Worm (Caenorhabditis elegans) whole organism, young adult: ENCODE measurements around the gene Y39A3B.1.
A peak's percentile ranks its signal among the peaks of the same experiment; 100 is the strongest.

ENCODE experiments used
- B0035.1 ChIP-seq: sonication (generic microtip); optimal IDR thresholded peaks from 2 replicates; lab custom pipeline; 2016; ENCODE audit warnings: missing genetic modification characterization, mild to moderate bottlenecking, missing compliant biosample characterization, missing genotype, missing genetic modification reagents
- B0261.1 ChIP-seq: sonication (generic microtip); optimal IDR thresholded peaks from 2 replicates; lab custom pipeline; 2016; ENCODE audit warnings: mild to moderate bottlenecking, missing genetic modification characterization, moderate library complexity, missing compliant biosample characterization
- B0336.3 ChIP-seq: fragments of 200-800 bp; sonication (Bioruptor generic); IDR thresholded peaks from 2 replicates; pipeline ENCODE4 v1.3.6; 2022; ENCODE audit warnings: missing genetic modification characterization, missing compliant biosample characterization
- F22D6.2 ChIP-seq: sonication (generic microtip); optimal IDR thresholded peaks from 2 replicates; lab custom pipeline; 2016; ENCODE audit warnings: mild to moderate bottlenecking, missing genetic modification characterization, missing compliant biosample characterization
- F33H1.4 ChIP-seq: fragments of 200-800 bp; sonication (Bioruptor generic); IDR thresholded peaks from 2 replicates; pipeline ENCODE4 v1.3.6; 2022; ENCODE audit warnings: missing genetic modification reagents, missing genetic modification characterization, missing compliant biosample characterization
- F49E8.2 ChIP-seq: sonication (generic microtip); optimal IDR thresholded peaks from 3 replicates; lab custom pipeline; 2017; ENCODE audit warnings: missing genetic modification characterization, mild to moderate bottlenecking, missing compliant biosample characterization, antibody characterized with exemption, moderate library complexity; ENCODE audit not compliant: insufficient read depth
- F52B5.7 ChIP-seq: sonication (generic microtip); optimal IDR thresholded peaks from 2 replicates; lab custom pipeline; 2016; ENCODE audit warnings: mild to moderate bottlenecking, missing genetic modification characterization, missing compliant biosample characterization
- F57C9.4 ChIP-seq: sonication (generic microtip); optimal IDR thresholded peaks from 2 replicates; lab custom pipeline; 2017; ENCODE audit warnings: mild to moderate bottlenecking, missing genetic modification characterization, missing compliant biosample characterization
- K11D2.4 ChIP-seq: fragments of 200-800 bp; sonication (Bioruptor generic); IDR thresholded peaks from 2 replicates; pipeline ENCODE4 v1.3.6; 2022; ENCODE audit warnings: missing genetic modification reagents, missing genetic modification characterization, missing compliant biosample characterization
- T26A5.8 ChIP-seq: sonication (generic microtip); optimal IDR thresholded peaks from 2 replicates; lab custom pipeline; 2016; ENCODE audit warnings: missing genetic modification characterization, missing compliant biosample characterization
- Y53F4B.3 ChIP-seq: fragments of 200-800 bp; sonication (Bioruptor generic); IDR thresholded peaks from 2 replicates; pipeline ENCODE4 v1.3.6; 2022; ENCODE audit warnings: missing genetic modification reagents, missing genetic modification characterization, missing compliant biosample characterization
- Y56A3A.18 ChIP-seq: fragments of 200-800 bp; sonication (Bioruptor generic); IDR thresholded peaks from 2 replicates; pipeline ENCODE4 v1.3.6; 2022; ENCODE audit warnings: missing genetic modification reagents, missing genetic modification characterization, missing compliant biosample characterization
- ama-1 ChIP-seq, 3 experiments: fragments of 150-350 bp in 1 of 3; sonication (generic microtip) in 2 of 3; optimal IDR thresholded peaks; 2 replicates each; lab custom pipeline; 2014 to 2018; ENCODE audit warnings: missing biosample characterization in 2 of 3, missing genetic modification characterization in 2 of 3, missing genetic modification reagents in 2 of 3
- atf-7 ChIP-seq: sonication (generic microtip); optimal IDR thresholded peaks from 2 replicates; lab custom pipeline; 2017; ENCODE audit warnings: mild to moderate bottlenecking, missing genetic modification characterization, missing compliant biosample characterization
- athp-1 ChIP-seq: sonication (generic microtip); optimal IDR thresholded peaks from 2 replicates; lab custom pipeline; 2017; ENCODE audit warnings: mild to moderate bottlenecking, missing genetic modification characterization, missing compliant biosample characterization
- attf-3 ChIP-seq: fragments of 200-800 bp; sonication (Bioruptor generic); conservative IDR thresholded peaks from 2 replicates; pipeline ENCODE4 v1.3.6; 2022; ENCODE audit warnings: missing genetic modification reagents, missing genetic modification characterization, missing compliant biosample characterization
- ccch-3 ChIP-seq: fragments of 200-800 bp; sonication (Bioruptor generic); optimal IDR thresholded peaks from 2 replicates; lab custom pipeline; 2018; ENCODE audit warnings: mild to moderate bottlenecking, missing genetic modification characterization, missing compliant biosample characterization
- cebp-1 ChIP-seq, 2 experiments: fragments of 200-800 bp in 1 of 2; sonication (Bioruptor generic) in 1 of 2; sonication (generic microtip) in 1 of 2; IDR thresholded peaks in 1 of 2; optimal IDR thresholded peaks in 1 of 2; 2 replicates each; pipeline versions ENCODE4 v1.3.6 to Lab custom; 2017 to 2022; ENCODE audit warnings: missing compliant biosample characterization in 2 of 2, missing genetic modification characterization in 2 of 2, mild to moderate bottlenecking in 1 of 2, missing genetic modification reagents in 1 of 2, moderate library complexity in 1 of 2
- ceh-100 ChIP-seq: fragments of 200-800 bp; sonication (Bioruptor generic); IDR thresholded peaks from 2 replicates; pipeline ENCODE4 v1.3.6; 2022; ENCODE audit warnings: missing genetic modification reagents, missing genetic modification characterization, missing compliant biosample characterization
- ceh-27 ChIP-seq: fragments of 200-800 bp; sonication (Bioruptor generic); optimal IDR thresholded peaks from 2 replicates; lab custom pipeline; 2018; ENCODE audit warnings: mild to moderate bottlenecking, missing genetic modification characterization, moderate library complexity, missing compliant biosample characterization
- ceh-40 ChIP-seq: fragments of 200-800 bp; sonication (Bioruptor generic); IDR thresholded peaks from 2 replicates; pipeline ENCODE4 v1.3.6; 2022; ENCODE audit warnings: missing genetic modification characterization, missing compliant biosample characterization
- dox-1 ChIP-seq: fragments of 200-800 bp; sonication (Bioruptor generic); IDR thresholded peaks from 2 replicates; pipeline ENCODE4 v1.3.6; 2022; ENCODE audit warnings: missing genetic modification reagents, missing genetic modification characterization, missing compliant biosample characterization
- egl-18 ChIP-seq: fragments of 200-800 bp; sonication (Bioruptor generic); IDR thresholded peaks from 2 replicates; pipeline ENCODE4 v1.3.6; 2022; ENCODE audit warnings: missing genetic modification reagents, missing genetic modification characterization, missing compliant biosample characterization
- let-526 ChIP-seq: fragments of 200-800 bp; sonication (Bioruptor generic); IDR thresholded peaks from 2 replicates; pipeline ENCODE4 v1.3.6; 2022; ENCODE audit warnings: missing genetic modification reagents, missing genetic modification characterization, missing compliant biosample characterization
- let-607 ChIP-seq, 2 experiments: fragments of 200-800 bp in 1 of 2; sonication (Bioruptor generic) in 1 of 2; sonication (generic microtip) in 1 of 2; optimal IDR thresholded peaks; 2 replicates each; lab custom pipeline; 2016 to 2018; ENCODE audit warnings: mild to moderate bottlenecking in 2 of 2, missing compliant biosample characterization in 2 of 2, missing genetic modification characterization in 2 of 2, moderate library complexity in 2 of 2, missing genotype in 1 of 2
- lin-26 ChIP-seq: fragments of 200-800 bp; sonication (Bioruptor generic); IDR thresholded peaks from 2 replicates; pipeline ENCODE4 v1.3.6; 2022; ENCODE audit warnings: missing genetic modification reagents, missing genetic modification characterization, missing compliant biosample characterization
- lin-40 ChIP-seq: sonication (generic microtip); optimal IDR thresholded peaks from 2 replicates; lab custom pipeline; 2016; ENCODE audit warnings: missing genetic modification characterization, mild to moderate bottlenecking, missing compliant biosample characterization, missing genotype, missing genetic modification reagents
- lir-1 ChIP-seq: fragments of 200-800 bp; sonication (Bioruptor generic); conservative IDR thresholded peaks from 2 replicates; pipeline ENCODE4 v1.3.6; 2022; ENCODE audit warnings: missing genetic modification reagents, missing genetic modification characterization, missing compliant biosample characterization
- lsl-1 ChIP-seq: fragments of 200-800 bp; sonication (Bioruptor generic); optimal IDR thresholded peaks from 2 replicates; lab custom pipeline; 2018; ENCODE audit warnings: mild to moderate bottlenecking, missing genetic modification characterization, moderate library complexity, missing compliant biosample characterization
- lsy-27 ChIP-seq: sonication (generic microtip); optimal IDR thresholded peaks from 2 replicates; lab custom pipeline; 2017; ENCODE audit warnings: missing genetic modification characterization, mild to moderate bottlenecking, missing compliant biosample characterization, antibody characterized with exemption, missing genotype, borderline replicate concordance; ENCODE audit not compliant: insufficient read depth
- madf-10 ChIP-seq: sonication (generic microtip); optimal IDR thresholded peaks from 2 replicates; lab custom pipeline; 2016; ENCODE audit warnings: mild to moderate bottlenecking, missing genetic modification characterization, missing compliant biosample characterization
- madf-8 ChIP-seq: fragments of 200-800 bp; sonication (Bioruptor generic); conservative IDR thresholded peaks from 2 replicates; pipeline ENCODE4 v1.3.6; 2022; ENCODE audit warnings: missing genetic modification reagents, missing genetic modification characterization, missing compliant biosample characterization
- mxl-1 ChIP-seq: sonication (generic microtip); optimal IDR thresholded peaks from 2 replicates; lab custom pipeline; 2016; ENCODE audit warnings: missing genetic modification characterization, missing compliant biosample characterization
- nfya-1 ChIP-seq: sonication (generic microtip); optimal IDR thresholded peaks from 2 replicates; lab custom pipeline; 2017; ENCODE audit warnings: antibody characterized with exemption, missing compliant biosample characterization, missing genetic modification characterization, borderline replicate concordance; ENCODE audit not compliant: insufficient read depth
- nhr-120 ChIP-seq: fragments of 200-800 bp; sonication (Bioruptor generic); IDR thresholded peaks from 2 replicates; pipeline ENCODE4 v1.3.6; 2022; ENCODE audit warnings: missing genetic modification characterization, missing compliant biosample characterization
- nhr-179 ChIP-seq: sonication (generic microtip); optimal IDR thresholded peaks from 2 replicates; lab custom pipeline; 2016; ENCODE audit warnings: mild to moderate bottlenecking, missing genetic modification characterization, missing compliant biosample characterization
- snpc-1.3 ChIP-seq: sonication (generic microtip); optimal IDR thresholded peaks from 2 replicates; lab custom pipeline; 2017; ENCODE audit warnings: missing genetic modification characterization, mild to moderate bottlenecking, missing compliant biosample characterization, antibody characterized with exemption, moderate library complexity, missing genotype, missing genetic modification reagents; ENCODE audit not compliant: insufficient read depth
- snpc-4 ChIP-seq, 5 experiments: fragments of 150-350 bp in 1 of 5; sonication (generic microtip) in 4 of 5; optimal IDR thresholded peaks; 2 replicates each; lab custom pipeline; 2014 to 2018; ENCODE audit warnings: missing genetic modification characterization in 5 of 5, missing biosample characterization in 3 of 5, antibody characterized with exemption in 2 of 5, mild to moderate bottlenecking in 2 of 5, missing compliant biosample characterization in 2 of 5, missing genotype in 2 of 5, moderate library complexity in 2 of 5, missing genetic modification reagents in 1 of 5
- sptf-2 ChIP-seq: fragments of 200-800 bp; sonication (Bioruptor generic); optimal IDR thresholded peaks from 2 replicates; lab custom pipeline; 2018; ENCODE audit warnings: mild to moderate bottlenecking, missing genetic modification characterization, missing compliant biosample characterization
- zfh-2 ChIP-seq: fragments of 200-800 bp; sonication (Bioruptor generic); conservative IDR thresholded peaks from 2 replicates; pipeline ENCODE4 v1.3.6; 2022; ENCODE audit warnings: missing genetic modification reagents, missing genetic modification characterization, missing compliant biosample characterization
- zim-3 ChIP-seq: sonication (generic microtip); optimal IDR thresholded peaks from 2 replicates; lab custom pipeline; 2017; ENCODE audit warnings: mild to moderate bottlenecking, missing genetic modification characterization, moderate library complexity, missing compliant biosample characterization
- ztf-18 ChIP-seq: sonication (generic microtip); optimal IDR thresholded peaks from 2 replicates; lab custom pipeline; 2016; ENCODE audit warnings: missing genotype, mild to moderate bottlenecking, missing genetic modification characterization, missing compliant biosample characterization
- ztf-26 ChIP-seq: sonication (generic microtip); optimal IDR thresholded peaks from 2 replicates; lab custom pipeline; 2017; ENCODE audit warnings: missing genetic modification characterization, missing compliant biosample characterization

Gene Y39A3B.1

ce11 chrIII:2032327-2033093 lies 26.7 kb downstream of the Y39A3B.1 start:
- TF ChIP-seq atf-7 (tag; lab: Kevin White, UChicago): no peak
- no peak for TF ChIP-seq F52B5.7 (tag; lab: Kevin White, UChicago)
- no peak for TF ChIP-seq ztf-26 (tag; lab: Kevin White, UChicago)
- TF ChIP-seq zim-3 (tag; lab: Kevin White, UChicago): peak; percentile 32
- no peak for TF ChIP-seq let-607 (tag; optimal IDR thresholded peaks at IDR 0.05; lab: Kevin White, UChicago)
- TF ChIP-seq lsy-27 (tag; lab: Kevin White, UChicago): no peak
- TF ChIP-seq F22D6.2 (tag; lab: Kevin White, UChicago): no peak
- TF ChIP-seq ceh-40 (GFP tag; lab: Robert Waterston, UW): peak; percentile 68; the same call in 1 of the 2 replicates
- TF ChIP-seq Y56A3A.18 (GFP tag; lab: Robert Waterston, UW): peak; percentile 71
- 0 out of 2 replicates have a peak, but pooled peaks have one; percentile 17 for TF ChIP-seq cebp-1 (GFP tag; IDR thresholded peaks at IDR 0.05; lab: Robert Waterston, UW)
- TF ChIP-seq cebp-1 (tag; optimal IDR thresholded peaks at IDR 0.05; lab: Kevin White, UChicago): peak; percentile 23
- TF ChIP-seq ceh-27 (GFP tag; lab: Kevin White, UChicago): peak; percentile 28
- peak; percentile 61 for TF ChIP-seq snpc-1.3 (tag; lab: Kevin White, UChicago)
- TF ChIP-seq madf-10: peak; percentile 13
- TF ChIP-seq athp-1 (tag; lab: Kevin White, UChicago): no peak
- TF ChIP-seq egl-18 (GFP tag; lab: Robert Waterston, UW): no peak
- no peak for TF ChIP-seq zfh-2 (GFP tag; lab: Robert Waterston, UW)
- peak; percentile 60 for TF ChIP-seq attf-3
- TF ChIP-seq ama-1 (optimal IDR thresholded peaks at IDR 0.05; lab: Kevin White, UChicago): no peak
- TF ChIP-seq ama-1 (GFP tag; optimal IDR thresholded peaks at IDR 0.05; lab: Kevin White, UChicago): peak in 1 of 2 experiments; percentile 77
- no peak for TF ChIP-seq F49E8.2
- TF ChIP-seq T26A5.8 (tag; lab: Kevin White, UChicago): peak; percentile 35
- TF ChIP-seq F57C9.4 (tag; lab: Kevin White, UChicago): no peak
- TF ChIP-seq nfya-1 (tag; lab: Kevin White, UChicago): no peak
- TF ChIP-seq let-526: no peak
- no peak for TF ChIP-seq lin-40 (tag; lab: Kevin White, UChicago)
- no peak for TF ChIP-seq ccch-3 (GFP tag; lab: Kevin White, UChicago)
- peak; percentile 53 for TF ChIP-seq mxl-1 (tag; lab: Kevin White, UChicago)
- TF ChIP-seq snpc-4 (GFP tag; optimal IDR thresholded peaks at IDR 0.05; lab: Kevin White, UChicago): no peak
- peak in 2 of 4 experiments; percentile 15 to 16 for TF ChIP-seq snpc-4 (tag; optimal IDR thresholded peaks at IDR 0.05; lab: Kevin White, UChicago)
- no peak for TF ChIP-seq nhr-120 (GFP tag; lab: Robert Waterston, UW)
- TF ChIP-seq F33H1.4 (GFP tag; lab: Robert Waterston, UW): peak; percentile 45
- no peak for TF ChIP-seq lir-1 (GFP tag; lab: Robert Waterston, UW)
- no peak for TF ChIP-seq sptf-2 (GFP tag; lab: Kevin White, UChicago)
- peak; percentile 52; the same call in 1 of the 2 replicates for TF ChIP-seq dox-1 (GFP tag; lab: Robert Waterston, UW)
- peak; percentile 23; the same call in 1 of the 2 replicates for TF ChIP-seq Y53F4B.3 (GFP tag; lab: Robert Waterston, UW)
- TF ChIP-seq lin-26: peak; percentile 70
- TF ChIP-seq B0035.1: no peak
- peak; percentile 26 for TF ChIP-seq lsl-1 (GFP tag; lab: Kevin White, UChicago)
- TF ChIP-seq ceh-100 (GFP tag; lab: Robert Waterston, UW): peak; percentile 21; the same call in 1 of the 2 replicates
- 0 out of 2 replicates have a peak, but pooled peaks have one; percentile 7 for TF ChIP-seq madf-8
- peak; percentile 82 for TF ChIP-seq B0261.1 (tag; lab: Kevin White, UChicago)
- peak; percentile 25 for TF ChIP-seq ztf-18 (tag; lab: Kevin White, UChicago)
- no peak for TF ChIP-seq nhr-179 (tag; lab: Kevin White, UChicago)
- peak; percentile 9; the same call in 1 of the 2 replicates for TF ChIP-seq B0336.3
- no peak; the same call in 1 of the 2 replicates for TF ChIP-seq K11D2.4 (GFP tag; lab: Robert Waterston, UW)
